Fruit fly (Drosophila melanogaster): ENCODE measurements around the gene ScsbetaG.
A peak's percentile ranks its signal among the peaks of the same experiment; 100 is the strongest.

ScsbetaG gene

DNA sequence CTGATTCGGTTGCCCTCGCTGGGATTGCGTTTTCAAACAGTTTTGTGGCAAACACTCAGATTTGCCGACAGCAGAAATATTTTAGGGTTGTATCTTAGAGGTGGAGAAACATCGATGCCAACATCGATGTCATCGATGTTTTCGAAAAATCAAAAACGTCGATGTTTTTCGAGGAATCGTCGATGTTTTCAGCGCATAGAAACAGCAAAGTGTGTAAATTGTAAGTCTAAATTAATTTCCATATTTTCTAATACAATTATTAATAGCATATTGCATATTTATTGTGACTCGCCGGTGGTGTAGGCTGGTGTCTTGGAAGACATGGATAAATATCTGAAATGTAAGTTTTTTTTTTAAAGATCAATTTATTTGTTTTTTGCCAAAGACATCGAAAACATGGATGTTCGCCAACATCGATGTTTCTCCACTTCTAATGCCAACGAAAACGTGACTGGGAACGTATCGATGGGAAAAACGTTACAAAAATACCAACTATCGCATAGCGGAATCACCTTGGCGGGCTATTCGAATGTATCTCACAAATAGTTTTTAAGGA lies 40.4 kb upstream of the ScsbetaG start, which contains the start of gene TM9SF3 (continued):
- TF ChIP-seq Atf-2 (GFP tag; optimal IDR thresholded peaks at IDR 0.05) (peak; percentile 11), pho (GFP tag; optimal IDR thresholded peaks at IDR 0.05) (peak; percentile 57), eve (GFP tag; optimal IDR thresholded peaks at IDR 0.05) (no peak), slou (GFP tag; optimal IDR thresholded peaks at IDR 0.05) (no peak), fu2 (GFP tag; optimal IDR thresholded peaks at IDR 0.05) (no peak), nerfin-2 (GFP tag; IDR thresholded peaks at IDR 0.05; ENCODE audit: partially characterized antibody) (peak; percentile 83), MESR4 (GFP tag; optimal IDR thresholded peaks at IDR 0.05) (no peak), Bteb2 (GFP tag; optimal IDR thresholded peaks at IDR 0.05) (no peak), HLH3B (GFP tag; IDR thresholded peaks at IDR 0.05) (no peak), Lim3 (GFP tag; IDR thresholded peaks at IDR 0.05) (no peak), ttk (GFP tag; IDR thresholded peaks at IDR 0.05) (peak; percentile 50; the same call in 1 of the 2 replicates), CG7839 (tag; optimal IDR thresholded peaks at IDR 0.05) (no peak), croc (GFP tag; conservative IDR thresholded peaks at IDR 0.05) (no peak), Hey (tag; optimal IDR thresholded peaks at IDR 0.05) (no peak), da (GFP tag; optimal IDR thresholded peaks at IDR 0.05) (no peak), CG15073 (GFP tag; optimal IDR thresholded peaks at IDR 0.05) (no peak), h (optimal IDR thresholded peaks at IDR 0.05) (no peak), CG12236 (GFP tag; optimal IDR thresholded peaks at IDR 0.05) (no peak), D19A (tag; optimal IDR thresholded peaks at IDR 0.05) (no peak), Awh (GFP tag; IDR thresholded peaks at IDR 0.05) (no peak), H2.0 (GFP tag; IDR thresholded peaks at IDR 0.05) (no peak), CG4730 (GFP tag; IDR thresholded peaks at IDR 0.05) (no peak), Kr (GFP tag; optimal IDR thresholded peaks at IDR 0.05) (no peak), CG11504 (tag; optimal IDR thresholded peaks at IDR 0.05) (no peak), CG11085 (GFP tag; IDR thresholded peaks at IDR 0.05) (no peak), CG12219 (GFP tag; optimal IDR thresholded peaks at IDR 0.05) (no peak), CG12071 (GFP tag; optimal IDR thresholded peaks at IDR 0.05) (no peak), dmrt99B (tag; optimal IDR thresholded peaks at IDR 0.05) (no peak), sqz (GFP tag; optimal IDR thresholded peaks at IDR 0.05) (no peak), CG4404 (GFP tag; IDR thresholded peaks at IDR 0.05) (no peak), CG13287 (GFP tag; IDR thresholded peaks at IDR 0.05; ENCODE audit: partially characterized antibody) (peak; percentile 89), Fer2 (tag; optimal IDR thresholded peaks at IDR 0.05) (no peak), CG7745 (tag; optimal IDR thresholded peaks at IDR 0.05) (no peak), prd (optimal IDR thresholded peaks at IDR 0.05) (no peak), prd (GFP tag; IDR thresholded peaks at IDR 0.05) (0 out of 3 replicates have a peak, but pooled peaks have one; percentile 20), Ssrp (tag; optimal IDR thresholded peaks at IDR 0.05) (no peak), CG32532 (GFP tag; IDR thresholded peaks at IDR 0.05) (no peak), CG4854 (GFP tag; optimal IDR thresholded peaks at IDR 0.05) (no peak), CoRest (tag; optimal IDR thresholded peaks at IDR 0.05) (peak; percentile 41), trem (tag; optimal IDR thresholded peaks at IDR 0.05) (peak; percentile 37), CG10274 (GFP tag; optimal IDR thresholded peaks at IDR 0.05) (no peak), dmrt11E (tag; optimal IDR thresholded peaks at IDR 0.05) (no peak), amos (GFP tag; IDR thresholded peaks at IDR 0.05; ENCODE audit: partially characterized antibody) (peak; percentile 82), schlank (tag; optimal IDR thresholded peaks at IDR 0.05) (no peak), zfh1 (GFP tag; IDR thresholded peaks at IDR 0.05) (no peak), Dip2 (GFP tag; IDR thresholded peaks at IDR 0.05) (no peak), aop (GFP tag; IDR thresholded peaks at IDR 0.05) (no peak), cg (GFP tag; optimal IDR thresholded peaks at IDR 0.05) (no peak), CG17829 (tag; optimal IDR thresholded peaks at IDR 0.05) (peak; percentile 21), tx (GFP tag; optimal IDR thresholded peaks at IDR 0.05) (no peak), Aef1 (GFP tag; IDR thresholded peaks at IDR 0.05) (no peak), stc (GFP tag; IDR thresholded peaks at IDR 0.05) (no peak)

Measured in whole organism, embryonic.